Worm (Caenorhabditis elegans): ENCODE results near the gene tdo-2.

The tdo-2 gene

DNA sequence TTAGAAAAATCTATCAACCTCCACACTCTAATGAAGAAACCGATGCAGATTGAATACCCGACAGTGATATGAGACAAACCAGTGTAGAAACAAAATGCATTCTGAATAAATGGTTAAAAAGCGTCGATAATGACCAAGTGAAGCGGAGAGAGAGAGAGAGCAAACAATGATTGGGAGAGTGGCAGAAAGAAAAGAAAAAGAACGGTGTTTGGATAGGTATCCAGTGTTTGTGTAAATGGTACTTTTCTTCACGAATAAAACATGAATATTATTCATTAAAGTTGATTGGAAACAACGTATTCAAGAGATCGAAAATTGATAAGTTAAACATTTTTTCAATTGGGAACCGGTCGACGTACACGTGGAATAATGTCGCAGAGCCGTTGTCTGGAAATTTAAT lies 50.3 kb downstream of the tdo-2 start, which contains the start of gene F01F1.15:
Gene F01F1.15, minus strand, starts transcription at position 101 of the 400 bp plus-strand sequence.
- TF ChIP-seq tbx-8 (GFP tag; optimal IDR thresholded peaks at IDR 0.05) = no peak
- no peak for TF ChIP-seq drap-1 (GFP tag; optimal IDR thresholded peaks at IDR 0.05)
- TF ChIP-seq mls-2 (tag; optimal IDR thresholded peaks at IDR 0.05) = no peak
- no peak for TF ChIP-seq ceh-39 (tag; optimal IDR thresholded peaks at IDR 0.05)
- no peak for TF ChIP-seq lin-32 (GFP tag; optimal IDR thresholded peaks at IDR 0.05)
- no peak for TF ChIP-seq nhr-12 (tag; optimal IDR thresholded peaks at IDR 0.05)
- TF ChIP-seq nhr-237 (tag; optimal IDR thresholded peaks at IDR 0.05) = no peak
- TF ChIP-seq blmp-1 (tag; optimal IDR thresholded peaks at IDR 0.05) = no peak
- no peak for TF ChIP-seq elt-1 (tag; optimal IDR thresholded peaks at IDR 0.05; ENCODE audit: borderline replicate concordance, insufficient read depth)
- TF ChIP-seq nhr-2 (tag; optimal IDR thresholded peaks at IDR 0.05) = no peak
- TF ChIP-seq unc-62 (GFP tag; optimal IDR thresholded peaks at IDR 0.05) = no peak
- TF ChIP-seq ceh-83 (GFP tag; optimal IDR thresholded peaks at IDR 0.05) = no peak
- TF ChIP-seq lin-13 (tag; optimal IDR thresholded peaks at IDR 0.05) = no peak
- TF ChIP-seq ham-2 (GFP tag; optimal IDR thresholded peaks at IDR 0.05) = no peak
- TF ChIP-seq nhr-28 (tag; optimal IDR thresholded peaks at IDR 0.05) = no peak
- no peak for TF ChIP-seq unc-120 (tag; optimal IDR thresholded peaks at IDR 0.05; ENCODE audit: poor library complexity, severe bottlenecking)
- TF ChIP-seq mab-5 (tag; optimal IDR thresholded peaks at IDR 0.05) = no peak
- TF ChIP-seq snpc-4 (tag; optimal IDR thresholded peaks at IDR 0.05) = no peak
- TF ChIP-seq sptf-1 (tag; optimal IDR thresholded peaks at IDR 0.05) = no peak

DNA sequence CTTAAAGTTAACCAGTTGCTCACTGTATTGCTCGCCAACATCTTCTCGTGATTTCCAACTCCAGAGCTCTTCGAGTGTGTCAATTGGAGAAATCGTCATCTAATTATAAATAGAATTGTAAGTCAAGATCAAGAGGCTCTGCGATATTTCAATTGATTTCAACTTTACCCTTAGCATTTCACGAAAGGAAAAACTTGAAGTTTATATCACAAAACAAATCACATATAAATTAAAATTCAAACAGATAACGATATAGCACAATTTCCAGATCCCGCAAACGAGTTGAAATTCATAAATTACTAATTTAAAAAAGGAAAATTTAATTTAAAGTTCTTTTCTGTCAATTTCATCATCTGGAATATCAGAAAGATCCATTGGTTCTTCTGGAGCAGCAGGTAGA lies 51.4 kb downstream of the tdo-2 start, which contains the start of gene eng-1:
Gene eng-1, minus strand, starts transcription at position 101 of the 400 bp plus-strand sequence.
- TF ChIP-seq lsy-2 (tag; optimal IDR thresholded peaks at IDR 0.05) (no peak), nhr-237 (tag; optimal IDR thresholded peaks at IDR 0.05) (no peak), unc-62 (GFP tag; optimal IDR thresholded peaks at IDR 0.05) (no peak), cnd-1 (tag; optimal IDR thresholded peaks at IDR 0.05) (no peak), ceh-39 (tag; optimal IDR thresholded peaks at IDR 0.05) (no peak), ceh-83 (GFP tag; optimal IDR thresholded peaks at IDR 0.05) (no peak), zip-8 (tag; optimal IDR thresholded peaks at IDR 0.05) (no peak), ztf-11 (tag; optimal IDR thresholded peaks at IDR 0.05) (no peak), sptf-1 (tag; optimal IDR thresholded peaks at IDR 0.05) (no peak), sem-2 (GFP tag; optimal IDR thresholded peaks at IDR 0.05) (no peak), M03D4.4 (tag; optimal IDR thresholded peaks at IDR 0.05) (no peak), ham-2 (GFP tag; optimal IDR thresholded peaks at IDR 0.05) (no peak), pha-4 (tag; optimal IDR thresholded peaks at IDR 0.05) (no peak), ces-1 (GFP tag; optimal IDR thresholded peaks at IDR 0.05) (no peak), ceh-43 (GFP tag; optimal IDR thresholded peaks at IDR 0.05) (no peak), unc-39 (tag; optimal IDR thresholded peaks at IDR 0.05) (no peak)

Data from whole organism, mixed stage, embryonic.